Worm (Caenorhabditis elegans): ENCODE data around the gene F41E6.1.

The F41E6.1 gene

DNA sequence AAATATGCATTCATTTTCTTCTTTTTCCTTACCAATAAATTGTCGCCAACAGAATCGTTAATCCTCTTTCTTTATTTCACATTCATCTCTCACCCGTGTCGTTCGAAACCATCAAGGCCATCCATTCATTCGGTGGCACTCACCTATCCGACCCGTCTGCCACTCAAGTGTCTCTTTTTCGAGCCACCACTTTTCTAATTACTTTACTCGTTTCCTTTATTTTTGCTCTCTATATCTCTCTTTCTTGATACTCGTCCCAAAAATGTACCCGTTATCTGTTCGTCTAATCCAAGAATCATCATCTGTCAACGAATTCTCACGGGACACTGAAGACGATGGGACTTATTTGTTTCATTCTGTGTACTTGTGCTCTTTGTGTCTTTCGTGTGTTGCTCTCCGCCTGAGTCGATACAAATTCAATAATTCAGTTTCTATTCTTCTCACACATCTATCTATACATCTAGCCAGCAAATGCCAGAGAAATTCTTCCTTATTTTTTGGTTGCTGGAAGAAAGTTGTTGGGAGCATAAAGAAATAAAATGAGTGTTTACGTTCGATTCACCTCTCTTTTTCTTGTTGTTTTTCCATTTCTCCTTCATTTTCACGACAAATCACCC lies 29.6 kb upstream of the F41E6.1 start:
- TF ChIP-seq elt-1 (tag; optimal IDR thresholded peaks at IDR 0.05) (peak; percentile 58), unc-62 (GFP tag; optimal IDR thresholded peaks at IDR 0.05) (peak; percentile 53), lin-15B (tag; optimal IDR thresholded peaks at IDR 0.05) (no peak), fkh-10 (GFP tag; optimal IDR thresholded peaks at IDR 0.05) (peak; percentile 13), egl-5 (tag; optimal IDR thresholded peaks at IDR 0.05) (peak; percentile 13)

DNA sequence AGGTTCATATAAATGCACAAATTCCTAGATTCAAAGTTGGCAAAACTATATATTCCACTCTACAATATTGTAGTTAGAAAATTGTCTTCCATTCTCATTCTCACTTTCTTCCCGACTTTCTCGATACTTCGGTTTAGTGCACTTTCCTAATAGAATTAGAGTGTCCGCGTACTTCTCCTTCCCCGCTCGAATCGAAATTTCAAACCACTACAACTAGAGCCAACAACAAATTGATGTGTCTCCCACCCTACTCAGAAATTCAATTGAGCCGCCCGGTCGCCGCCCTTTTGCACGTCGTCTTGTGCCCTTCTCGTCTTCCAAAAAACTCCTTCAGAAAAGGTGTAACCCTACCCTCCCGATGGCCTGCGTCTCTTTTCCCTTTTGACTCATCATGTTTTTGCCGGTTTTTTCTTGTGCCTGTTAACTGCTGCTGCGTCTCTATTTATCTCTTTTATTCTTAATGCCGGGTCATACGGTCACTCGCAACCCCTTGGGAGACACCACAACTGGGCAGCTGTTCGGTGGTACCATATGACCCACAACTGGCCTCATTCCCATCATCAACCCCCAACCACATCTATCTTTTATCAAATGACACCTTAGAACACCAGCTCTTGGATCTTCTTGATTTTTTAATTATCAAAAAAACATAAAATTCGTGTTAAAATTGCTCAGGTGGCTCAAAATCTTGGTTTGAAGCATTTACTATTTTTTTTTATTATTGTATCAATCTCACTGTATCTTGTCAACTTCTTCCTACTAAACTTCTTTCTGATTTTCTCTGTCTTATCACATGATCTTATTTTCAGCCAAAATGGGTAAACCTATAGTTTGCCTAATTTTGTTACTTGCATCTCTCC lies 28.1 kb upstream of the F41E6.1 start, which contains the start of gene tag-196:
tag-196 (plus strand) TSS at position 810 of the 860 bp plus-strand sequence.
- no peak for TF ChIP-seq ama-1 (optimal IDR thresholded peaks at IDR 0.05)
- no peak for TF ChIP-seq eor-1 (tag; optimal IDR thresholded peaks at IDR 0.05)
- no peak for TF ChIP-seq snpc-4 (tag; optimal IDR thresholded peaks at IDR 0.05)
- TF ChIP-seq ztf-11 (tag; optimal IDR thresholded peaks at IDR 0.05): no peak
- TF ChIP-seq unc-62 (GFP tag; optimal IDR thresholded peaks at IDR 0.05): no peak
- peak; percentile 24 for TF ChIP-seq nfya-1 (tag; optimal IDR thresholded peaks at IDR 0.05; ENCODE audit: insufficient read depth)
- no peak for TF ChIP-seq pqm-1 (tag; optimal IDR thresholded peaks at IDR 0.05)
- no peak for TF ChIP-seq jun-1 (tag; optimal IDR thresholded peaks at IDR 0.05)
- no peak for TF ChIP-seq unc-39 (tag; optimal IDR thresholded peaks at IDR 0.05)
- TF ChIP-seq lin-39 (tag; optimal IDR thresholded peaks at IDR 0.05): peak; percentile 32
- no peak for TF ChIP-seq elt-1 (tag; optimal IDR thresholded peaks at IDR 0.05)
- TF ChIP-seq hmg-11 (tag; optimal IDR thresholded peaks at IDR 0.05): no peak
- TF ChIP-seq egl-5 (tag; optimal IDR thresholded peaks at IDR 0.05): peak; percentile 48
- no peak for TF ChIP-seq nhr-12 (tag; optimal IDR thresholded peaks at IDR 0.05)
- TF ChIP-seq lin-15B (tag; optimal IDR thresholded peaks at IDR 0.05): no peak
- no peak for TF ChIP-seq pha-4 (tag; optimal IDR thresholded peaks at IDR 0.05)

DNA sequence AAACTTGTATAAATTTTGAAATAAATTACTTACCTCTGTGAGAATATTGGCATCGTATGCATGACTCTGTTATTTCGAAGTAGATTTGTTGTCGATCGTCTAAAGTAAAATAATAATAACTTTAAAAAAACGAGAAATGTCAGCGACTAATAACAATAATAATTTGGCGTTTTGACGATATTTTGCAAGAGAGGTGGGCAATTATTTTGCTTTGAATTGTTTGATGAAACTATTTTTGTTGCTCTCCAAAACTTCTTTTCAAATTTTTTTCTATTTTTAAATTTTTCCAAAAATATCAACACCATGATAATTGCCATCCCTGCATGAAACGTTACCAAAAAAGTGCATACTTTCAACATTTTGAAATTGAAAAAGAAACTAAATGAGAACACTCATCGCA lies 23.2 kb upstream of the F41E6.1 start, which contains the start of gene F41E6.7:
F41E6.7 (minus strand) TSS at position 101 of the 400 bp plus-strand sequence.
- TF ChIP-seq eor-1 (tag; optimal IDR thresholded peaks at IDR 0.05) (no peak), mdl-1 (tag; optimal IDR thresholded peaks at IDR 0.05) (no peak), unc-39 (tag; optimal IDR thresholded peaks at IDR 0.05) (no peak), nhr-11 (tag; optimal IDR thresholded peaks at IDR 0.05) (no peak), fos-1 (tag; optimal IDR thresholded peaks at IDR 0.05) (no peak), egl-27 (tag; optimal IDR thresholded peaks at IDR 0.05) (no peak), ceh-28 (tag; optimal IDR thresholded peaks at IDR 0.05) (no peak), tbx-2 (tag; optimal IDR thresholded peaks at IDR 0.05) (no peak), ceh-9 (tag; optimal IDR thresholded peaks at IDR 0.05) (no peak), mml-1 (tag; optimal IDR thresholded peaks at IDR 0.05) (no peak), ztf-11 (tag; optimal IDR thresholded peaks at IDR 0.05) (no peak), elt-3 (tag; optimal IDR thresholded peaks at IDR 0.05) (no peak), nhr-67 (tag; optimal IDR thresholded peaks at IDR 0.05) (no peak), snpc-4 (tag; optimal IDR thresholded peaks at IDR 0.05) (no peak), nhr-28 (tag; optimal IDR thresholded peaks at IDR 0.05) (no peak), ama-1 (optimal IDR thresholded peaks at IDR 0.05) (no peak), nhr-25 (tag; optimal IDR thresholded peaks at IDR 0.05) (no peak), nhr-12 (tag; optimal IDR thresholded peaks at IDR 0.05) (no peak), lsy-12 (tag; optimal IDR thresholded peaks at IDR 0.05) (no peak)

DNA sequence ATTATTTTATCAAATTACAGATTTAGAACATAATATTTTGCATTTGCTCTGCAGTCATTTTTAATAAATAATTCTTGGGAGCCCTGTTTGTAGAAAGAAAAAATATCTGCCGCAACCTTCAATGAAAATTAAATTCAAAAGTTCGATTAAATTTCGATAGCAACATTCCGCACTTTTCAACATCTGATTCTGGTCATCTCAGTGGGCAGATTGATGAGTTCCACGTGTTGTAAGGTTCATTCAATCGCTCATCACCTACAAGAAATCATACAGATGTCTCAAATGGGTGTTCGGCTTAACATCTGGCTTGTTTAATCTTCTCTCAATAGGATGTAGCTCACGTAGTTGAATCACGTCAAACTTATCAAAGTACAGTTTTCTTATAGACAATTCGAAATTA lies 22.5 kb upstream of the F41E6.1 start:
- no peak for TF ChIP-seq pqm-1 (tag; optimal IDR thresholded peaks at IDR 0.05)
- no peak for TF ChIP-seq ama-1 (optimal IDR thresholded peaks at IDR 0.05)
- TF ChIP-seq elt-2 (tag; optimal IDR thresholded peaks at IDR 0.05): no peak
- no peak for TF ChIP-seq unc-62 (GFP tag; optimal IDR thresholded peaks at IDR 0.05)
- TF ChIP-seq ceh-28 (tag; optimal IDR thresholded peaks at IDR 0.05): no peak
- TF ChIP-seq hmg-11 (tag; optimal IDR thresholded peaks at IDR 0.05): no peak
- no peak for TF ChIP-seq pha-4 (tag; optimal IDR thresholded peaks at IDR 0.05)
- TF ChIP-seq mml-1 (tag; optimal IDR thresholded peaks at IDR 0.05): no peak
- no peak for TF ChIP-seq nhr-23 (tag; optimal IDR thresholded peaks at IDR 0.05)
- no peak for TF ChIP-seq nhr-28 (tag; optimal IDR thresholded peaks at IDR 0.05)

Measured in whole organism, L3 larva.